Fruit fly (Drosophila melanogaster) whole organism, embryonic: ENCODE measurements around the gene v.

Experiments used
- Aef1 ChIP-seq: fragments of 200-800 bp; sonication (Bioruptor generic); IDR thresholded peaks from 3 replicates; pipeline ENCODE4 v1.3.6; 2022; ENCODE audit warnings: missing biosample characterization, missing genetic modification characterization
- Awh ChIP-seq: fragments of 200-800 bp; sonication (Bioruptor generic); IDR thresholded peaks from 2 replicates; pipeline ENCODE4, ENCODE4 v1.3.6; 2022; ENCODE audit warnings: missing biosample characterization, missing genetic modification characterization
- Blimp-1 ChIP-seq: fragments of 200-800 bp; sonication (Bioruptor generic); optimal IDR thresholded peaks from 3 replicates; lab custom pipeline; 2018; ENCODE audit warnings: missing biosample characterization, missing genetic modification characterization, mild to moderate bottlenecking, moderate library complexity, missing genetic modification reagents
- CG10209 ChIP-seq: fragments of 200-800 bp; sonication (Bioruptor generic); optimal IDR thresholded peaks from 3 replicates; lab custom pipeline; 2017; ENCODE audit warnings: missing biosample characterization, mild to moderate bottlenecking, missing genetic modification characterization, missing genetic modification reagents
- CG10565 ChIP-seq: fragments of 200-800 bp; sonication (Bioruptor generic); optimal IDR thresholded peaks from 3 replicates; lab custom pipeline; 2016; ENCODE audit warnings: missing biosample characterization, mild to moderate bottlenecking, missing genetic modification characterization
- CG12744 ChIP-seq: fragments of 200-800 bp; sonication (Bioruptor generic); optimal IDR thresholded peaks from 2 replicates; lab custom pipeline; 2016; ENCODE audit warnings: missing biosample characterization, missing genetic modification characterization
- CG13296 ChIP-seq: fragments of 200-800 bp; sonication (Bioruptor generic); optimal IDR thresholded peaks from 3 replicates; lab custom pipeline; 2018; ENCODE audit warnings: missing biosample characterization, mild to moderate bottlenecking, missing genetic modification characterization
- CG14050 ChIP-seq: fragments of 200-800 bp; sonication (Bioruptor generic); IDR thresholded peaks from 3 replicates; pipeline ENCODE4 v1.3.6; 2022; ENCODE audit warnings: missing biosample characterization, missing genetic modification characterization
- CG16863 ChIP-seq: fragments of 200-800 bp; sonication (Bioruptor generic); optimal IDR thresholded peaks from 3 replicates; lab custom pipeline; 2016; ENCODE audit warnings: missing biosample characterization, missing genetic modification characterization
- CG17802 ChIP-seq: fragments of 200-800 bp; sonication (Bioruptor generic); optimal IDR thresholded peaks from 2 replicates; lab custom pipeline; 2018; ENCODE audit warnings: missing biosample characterization, mild to moderate bottlenecking, missing genetic modification characterization, moderate library complexity
- CG1792 ChIP-seq: fragments of 200-800 bp; sonication (Bioruptor generic); optimal IDR thresholded peaks from 2 replicates; lab custom pipeline; 2016; ENCODE audit warnings: missing biosample characterization, missing genetic modification characterization
- CG18262 ChIP-seq: fragments of 200-800 bp; optimal IDR thresholded peaks from 3 replicates; lab custom pipeline; 2019; ENCODE audit warnings: missing biosample characterization, mild to moderate bottlenecking, missing genetic modification characterization, moderate library complexity
- CG18764 ChIP-seq: fragments of 200-800 bp; sonication (Bioruptor generic); optimal IDR thresholded peaks from 3 replicates; lab custom pipeline; 2016; ENCODE audit warnings: missing biosample characterization, missing genetic modification characterization
- CG2875 ChIP-seq: fragments of 200-800 bp; sonication (Bioruptor generic); optimal IDR thresholded peaks from 2 replicates; lab custom pipeline; 2017; ENCODE audit warnings: missing biosample characterization, mild to moderate bottlenecking, missing genetic modification characterization, missing genetic modification reagents
- CG32772 ChIP-seq: fragments of 200-800 bp; sonication (Bioruptor generic); IDR thresholded peaks from 2 replicates; pipeline ENCODE4 v1.3.6; 2022; ENCODE audit warnings: missing biosample characterization, missing genetic modification characterization
- CG4360 ChIP-seq: fragments of 200-800 bp; sonication (Bioruptor generic); IDR thresholded peaks from 2 replicates; pipeline ENCODE4 v1.3.6; 2022; ENCODE audit warnings: missing biosample characterization, missing genetic modification characterization
- CG4424 ChIP-seq: fragments of 200-800 bp; sonication (Bioruptor generic); optimal IDR thresholded peaks from 3 replicates; lab custom pipeline; 2016; ENCODE audit warnings: missing biosample characterization, missing genetic modification characterization
- CG6654 ChIP-seq: fragments of 200-800 bp; sonication (Bioruptor generic); optimal IDR thresholded peaks from 2 replicates; lab custom pipeline; 2017; ENCODE audit warnings: missing biosample characterization, mild to moderate bottlenecking, missing genetic modification characterization
- CG6854 ChIP-seq: fragments of 200-800 bp; sonication (Bioruptor generic); optimal IDR thresholded peaks from 3 replicates; lab custom pipeline; 2017; ENCODE audit warnings: missing biosample characterization, mild to moderate bottlenecking, missing genetic modification characterization
- CG9932 ChIP-seq: fragments of 200-800 bp; sonication (Bioruptor generic); IDR thresholded peaks from 2 replicates; pipeline ENCODE4 v1.3.6; 2022; ENCODE audit warnings: missing biosample characterization, missing genetic modification characterization
- CoRest ChIP-seq: fragments of 200-800 bp; sonication (Bioruptor generic); optimal IDR thresholded peaks from 3 replicates; lab custom pipeline; 2018; ENCODE audit warnings: missing biosample characterization, mild to moderate bottlenecking, missing genetic modification characterization, moderate library complexity
- Fer1 ChIP-seq: fragments of 200-800 bp; sonication (Bioruptor generic); optimal IDR thresholded peaks from 2 replicates; lab custom pipeline; 2017; ENCODE audit warnings: missing biosample characterization, mild to moderate bottlenecking, missing genetic modification characterization
- Hr39 ChIP-seq: fragments of >200 bp; optimal IDR thresholded peaks from 2 replicates; lab custom pipeline; 2017
- Hsf ChIP-seq: fragments of 200-800 bp; sonication (Bioruptor generic); optimal IDR thresholded peaks from 3 replicates; lab custom pipeline; 2016; ENCODE audit warnings: missing biosample characterization, missing genetic modification characterization
- Jarid2 ChIP-seq: fragments of 200-800 bp; sonication (Bioruptor generic); optimal IDR thresholded peaks from 3 replicates; lab custom pipeline; 2017; ENCODE audit warnings: mild to moderate bottlenecking, missing biosample characterization, missing genetic modification reagents, missing genetic modification characterization
- Lpt ChIP-seq: fragments of >200 bp; optimal IDR thresholded peaks from 2 replicates; lab custom pipeline; 2018; ENCODE audit warnings: missing biosample characterization, missing genetic modification characterization
- Med ChIP-seq: fragments of 200-800 bp; sonication (Bioruptor generic); peaks from one replicate; lab custom pipeline; 2016; ENCODE audit warnings: missing biosample characterization, missing genetic modification characterization, mild to moderate bottlenecking, inconsistent platforms, moderate library complexity
- Meics ChIP-seq: fragments of 200-800 bp; sonication (Bioruptor generic); optimal IDR thresholded peaks from 2 replicates; lab custom pipeline; 2017; ENCODE audit warnings: missing biosample characterization, mild to moderate bottlenecking, missing genetic modification characterization
- Mes4 ChIP-seq: fragments of 200-800 bp; sonication (Bioruptor generic); optimal IDR thresholded peaks from 2 replicates; lab custom pipeline; 2016; ENCODE audit warnings: missing biosample characterization, missing genetic modification characterization
- NK7.1 ChIP-seq: fragments of 200-800 bp; sonication (Bioruptor generic); optimal IDR thresholded peaks from 3 replicates; lab custom pipeline; 2016; ENCODE audit warnings: missing biosample characterization, missing genetic modification characterization
- Nf-YB ChIP-seq: fragments of 200-800 bp; sonication (Bioruptor generic); optimal IDR thresholded peaks from 3 replicates; lab custom pipeline; 2019; ENCODE audit warnings: missing biosample characterization, mild to moderate bottlenecking, missing genetic modification characterization, moderate library complexity
- Nf-YC ChIP-seq: fragments of 200-800 bp; optimal IDR thresholded peaks from 3 replicates; lab custom pipeline; 2019; ENCODE audit warnings: missing biosample characterization, mild to moderate bottlenecking, missing genetic modification characterization, moderate library complexity
- Rx ChIP-seq: fragments of 200-800 bp; sonication (Bioruptor generic); IDR thresholded peaks from 2 replicates; pipeline ENCODE4 v1.3.6; 2022; ENCODE audit warnings: missing biosample characterization, missing genetic modification characterization
- Six4 ChIP-seq: fragments of 200-800 bp; sonication (Bioruptor generic); optimal IDR thresholded peaks from 2 replicates; lab custom pipeline; 2016; ENCODE audit warnings: missing biosample characterization, missing genetic modification characterization
- ab ChIP-seq: fragments of 200-800 bp; sonication (Bioruptor generic); optimal IDR thresholded peaks from 2 replicates; lab custom pipeline; 2016; ENCODE audit warnings: missing biosample characterization, missing genetic modification characterization
- al ChIP-seq: fragments of 200-800 bp; sonication (Bioruptor generic); IDR thresholded peaks from 2 replicates; pipeline ENCODE4 v1.3.6; 2022; ENCODE audit warnings: missing biosample characterization, missing genetic modification characterization
- ash1 ChIP-seq: fragments of 200-800 bp; sonication (Bioruptor generic); optimal IDR thresholded peaks from 2 replicates; lab custom pipeline; 2018; ENCODE audit warnings: missing biosample characterization, mild to moderate bottlenecking, missing genetic modification characterization
- br ChIP-seq: fragments of >200 bp; optimal IDR thresholded peaks from 2 replicates; lab custom pipeline; 2017
- chinmo ChIP-seq: fragments of 200-800 bp; sonication (Bioruptor generic); IDR thresholded peaks from 4 replicates; pipeline ENCODE4 v1.3.6; 2022; ENCODE audit warnings: missing biosample characterization, missing genetic modification characterization; ENCODE audit not compliant: partially characterized antibody
- chn ChIP-seq: fragments of 200-800 bp; sonication (Bioruptor generic); optimal IDR thresholded peaks from 2 replicates; lab custom pipeline; 2016; ENCODE audit warnings: missing biosample characterization, missing genetic modification characterization
- crol ChIP-seq: fragments of 200-800 bp; sonication (Bioruptor generic); IDR thresholded peaks from 2 replicates; pipeline ENCODE4 v1.3.6; 2022; ENCODE audit warnings: missing biosample characterization, missing genetic modification characterization
- danr ChIP-seq: fragments of 200-800 bp; sonication (Bioruptor generic); IDR thresholded peaks from 2 replicates; pipeline ENCODE4 v1.3.6; 2022; ENCODE audit warnings: missing biosample characterization, missing genetic modification characterization
- dysf ChIP-seq: fragments of 200-800 bp; sonication (Bioruptor generic); IDR thresholded peaks from 3 replicates; pipeline ENCODE4 v1.3.6; 2022; ENCODE audit warnings: missing biosample characterization, missing genetic modification characterization
- ewg ChIP-seq: fragments of 200-800 bp; sonication (Bioruptor generic); optimal IDR thresholded peaks from 3 replicates; lab custom pipeline; 2017; ENCODE audit warnings: mild to moderate bottlenecking, missing biosample characterization, missing genetic modification reagents, missing genetic modification characterization
- gt ChIP-seq: fragments of 200-800 bp; sonication (Bioruptor generic); IDR thresholded peaks from 2 replicates; pipeline ENCODE4 v1.3.6; 2022; ENCODE audit warnings: missing biosample characterization, missing genetic modification characterization
- hkb ChIP-seq, 2 experiments: fragments of 200-800 bp in 1 of 2; fragments of >200 bp in 1 of 2; sonication (Bioruptor generic) in 1 of 2; IDR thresholded peaks in 1 of 2; optimal IDR thresholded peaks in 1 of 2; 2 replicates each; pipeline versions ENCODE4 v1.3.6 to Lab custom; 2017 to 2022; ENCODE audit warnings: missing biosample characterization in 1 of 2, missing genetic modification characterization in 1 of 2
- klu ChIP-seq: fragments of 200-800 bp; sonication (Bioruptor generic); IDR thresholded peaks from 2 replicates; pipeline ENCODE4 v1.3.6; 2022; ENCODE audit warnings: missing biosample characterization, missing genetic modification characterization
- row ChIP-seq: fragments of 200-800 bp; sonication (Bioruptor generic); IDR thresholded peaks from 3 replicates; pipeline ENCODE4 v1.3.6; 2022; ENCODE audit warnings: missing biosample characterization, missing genetic modification characterization
- tll ChIP-seq, 2 experiments: fragments of 200-800 bp in 1 of 2; fragments of >200 bp in 1 of 2; sonication (Bioruptor generic) in 1 of 2; optimal IDR thresholded peaks; 2 replicates each; lab custom pipeline; 2017 to 2019; ENCODE audit warnings: missing biosample characterization in 2 of 2, missing genetic modification characterization in 2 of 2, mild to moderate bottlenecking in 1 of 2, moderate library complexity in 1 of 2
- twi ChIP-seq: fragments of 200-800 bp; optimal IDR thresholded peaks from 2 replicates; lab custom pipeline; 2019; ENCODE audit warnings: missing biosample characterization, mild to moderate bottlenecking, missing genetic modification characterization, moderate library complexity
- vfl ChIP-seq: fragments of 200-800 bp; sonication (Bioruptor generic); optimal IDR thresholded peaks from 2 replicates; lab custom pipeline; 2016; ENCODE audit warnings: missing biosample characterization, missing genetic modification characterization
- zf30C ChIP-seq: fragments of 200-800 bp; sonication (Bioruptor generic); optimal IDR thresholded peaks from 3 replicates; lab custom pipeline; 2018; ENCODE audit warnings: missing biosample characterization, mild to moderate bottlenecking, missing genetic modification characterization

v gene

dm6 chrX:10905047-10905446 lies 18.7 kb upstream of the v start (continued):
- peak; percentile 4 for TF ChIP-seq NK7.1
- TF ChIP-seq crol (GFP tag; lab: Robert Waterston, UW), result no peak
- TF ChIP-seq Aef1 (GFP tag; lab: Robert Waterston, UW), result peak; percentile 53; the same call in 1 of the 3 replicates
- TF ChIP-seq Nf-YB (GFP tag; lab: Kevin White, UChicago), result peak; percentile 26
- TF ChIP-seq klu (GFP tag; lab: Robert Waterston, UW), result no peak
- peak; percentile 20 for TF ChIP-seq twi (tag; lab: Kevin White, UChicago)
- TF ChIP-seq Blimp-1 (GFP tag; lab: Kevin White, UChicago), result peak; percentile 64
- no peak for TF ChIP-seq ash1
- peak; percentile 58 for TF ChIP-seq CG16863 (GFP tag; lab: Kevin White, UChicago)
- no peak for TF ChIP-seq al (GFP tag; lab: Robert Waterston, UW)
- TF ChIP-seq CG32772 (GFP tag; lab: Robert Waterston, UW), result 0 out of 2 replicates have a peak, but pooled peaks have one; percentile 5
- TF ChIP-seq danr, result peak; percentile 19; the same call in 1 of the 2 replicates
- TF ChIP-seq CG17802 (tag; lab: Kevin White, UChicago), result peak; percentile 19
- no peak for TF ChIP-seq gt (GFP tag; lab: Robert Waterston, UW)
- no peak for TF ChIP-seq ab (GFP tag; lab: Kevin White, UChicago)
- peak; percentile 49 for TF ChIP-seq Meics
- TF ChIP-seq vfl (GFP tag; lab: Kevin White, UChicago), result no peak
- peak; percentile 68 for TF ChIP-seq CG10209
- peak; percentile 30 for TF ChIP-seq CG6854 (GFP tag; lab: Kevin White, UChicago)
- no peak for TF ChIP-seq Awh (GFP tag; lab: Robert Waterston, UW)
- no peak for TF ChIP-seq Rx (GFP tag; lab: Robert Waterston, UW)
- TF ChIP-seq Med (GFP tag; lab: Kevin White, UChicago), result peak; percentile 85
- TF ChIP-seq CG13296 (GFP tag; lab: Kevin White, UChicago), result peak; percentile 19
- TF ChIP-seq br (lab: Kevin White, UChicago), result no peak
- TF ChIP-seq zf30C, result no peak
- TF ChIP-seq Six4 (GFP tag; lab: Kevin White, UChicago), result peak; percentile 49
- no peak for TF ChIP-seq CG10565 (GFP tag; lab: Kevin White, UChicago)
- no peak for TF ChIP-seq Hr39 (lab: Kevin White, UChicago)
- TF ChIP-seq Jarid2 (GFP tag; lab: Kevin White, UChicago), result peak; percentile 35
- peak; percentile 32 for TF ChIP-seq Fer1 (GFP tag; lab: Kevin White, UChicago)
- no peak for TF ChIP-seq CG9932 (GFP tag; lab: Robert Waterston, UW)
- no peak for TF ChIP-seq hkb (optimal IDR thresholded peaks at IDR 0.05; lab: Kevin White, UChicago)
- TF ChIP-seq hkb (GFP tag; IDR thresholded peaks at IDR 0.05; lab: Robert Waterston, UW), result peak; percentile 67
- TF ChIP-seq CoRest (tag; lab: Kevin White, UChicago), result peak; percentile 77
- peak; percentile 65 for TF ChIP-seq ewg
- peak; percentile 61 for TF ChIP-seq Mes4 (GFP tag; lab: Kevin White, UChicago)
- TF ChIP-seq CG4424 (GFP tag; lab: Kevin White, UChicago), result peak; percentile 70
- peak; percentile 4 for TF ChIP-seq CG12744
- TF ChIP-seq chinmo (GFP tag; lab: Robert Waterston, UW), result no peak
- peak; percentile 34 for TF ChIP-seq CG6654 (GFP tag; lab: Kevin White, UChicago)
- TF ChIP-seq CG4360 (GFP tag; lab: Robert Waterston, UW), result no peak
- TF ChIP-seq row (GFP tag; lab: Robert Waterston, UW), result peak; percentile 55; the same call in 2 of the 3 replicates
- TF ChIP-seq CG14050, result no peak; the same call in 2 of the 3 replicates
- TF ChIP-seq CG18764 (GFP tag; lab: Kevin White, UChicago), result no peak
- TF ChIP-seq Nf-YC (tag; lab: Kevin White, UChicago), result peak; percentile 22
- TF ChIP-seq Lpt (GFP tag; lab: Kevin White, UChicago), result no peak
- TF ChIP-seq Hsf (GFP tag; lab: Kevin White, UChicago), result peak; percentile 74
- TF ChIP-seq CG18262 (tag; lab: Kevin White, UChicago), result peak; percentile 80
- no peak for TF ChIP-seq tll (GFP tag; optimal IDR thresholded peaks at IDR 0.05; lab: Kevin White, UChicago)
- TF ChIP-seq chn (GFP tag; lab: Kevin White, UChicago), result peak; percentile 57
- peak; percentile 63; the same call in 2 of the 3 replicates for TF ChIP-seq dysf
- TF ChIP-seq CG1792 (GFP tag; lab: Kevin White, UChicago), result peak; percentile 34
- TF ChIP-seq CG2875 (GFP tag; lab: Kevin White, UChicago), result peak; percentile 63
